Worm (Caenorhabditis elegans) whole organism, late embryonic: ENCODE data around the gene srbc-24.

Experiments
- K02D7.2 ChIP-seq: sonication (generic microtip); optimal IDR thresholded peaks from 2 replicates; lab custom pipeline; 2017; ENCODE audit warnings: mild to moderate bottlenecking, missing genetic modification characterization, missing compliant biosample characterization
- elt-4 ChIP-seq: sonication (generic microtip); optimal IDR thresholded peaks from 2 replicates; lab custom pipeline; 2016; ENCODE audit warnings: missing genetic modification characterization, missing compliant biosample characterization
- ets-4 ChIP-seq: sonication (generic microtip); optimal IDR thresholded peaks from 2 replicates; lab custom pipeline; 2016; ENCODE audit warnings: missing genetic modification characterization, missing compliant biosample characterization
- fkh-10 ChIP-seq: fragments of 150-350 bp; optimal IDR thresholded peaks from 2 replicates; lab custom pipeline; 2014; ENCODE audit warnings: missing biosample characterization, missing genetic modification reagents, missing genetic modification characterization
- hlh-8 ChIP-seq: sonication (generic microtip); optimal IDR thresholded peaks from 2 replicates; lab custom pipeline; 2016; ENCODE audit warnings: missing genotype, missing genetic modification characterization, missing compliant biosample characterization
- pat-9 ChIP-seq: fragments of 200-800 bp; sonication (Bioruptor generic); optimal IDR thresholded peaks from 2 replicates; lab custom pipeline; 2018; ENCODE audit warnings: mild to moderate bottlenecking, missing genetic modification characterization, moderate library complexity, missing compliant biosample characterization
- pqm-1 ChIP-seq: sonication (generic microtip); optimal IDR thresholded peaks from 2 replicates; lab custom pipeline; 2016; ENCODE audit warnings: missing genetic modification characterization, missing compliant biosample characterization
- pros-1 ChIP-seq: fragments of 150-350 bp; optimal IDR thresholded peaks from 2 replicates; lab custom pipeline; 2014; ENCODE audit warnings: missing biosample characterization, missing genetic modification reagents, missing genetic modification characterization
- ttx-3 ChIP-seq: sonication (generic microtip); optimal IDR thresholded peaks from 2 replicates; lab custom pipeline; 2016; ENCODE audit warnings: missing genetic modification reagents, missing genetic modification characterization, missing compliant biosample characterization
- unc-42 ChIP-seq: sonication (generic microtip); optimal IDR thresholded peaks from 2 replicates; lab custom pipeline; 2016; ENCODE audit warnings: missing genotype, missing genetic modification characterization, missing compliant biosample characterization

srbc-24 gene

DNA sequence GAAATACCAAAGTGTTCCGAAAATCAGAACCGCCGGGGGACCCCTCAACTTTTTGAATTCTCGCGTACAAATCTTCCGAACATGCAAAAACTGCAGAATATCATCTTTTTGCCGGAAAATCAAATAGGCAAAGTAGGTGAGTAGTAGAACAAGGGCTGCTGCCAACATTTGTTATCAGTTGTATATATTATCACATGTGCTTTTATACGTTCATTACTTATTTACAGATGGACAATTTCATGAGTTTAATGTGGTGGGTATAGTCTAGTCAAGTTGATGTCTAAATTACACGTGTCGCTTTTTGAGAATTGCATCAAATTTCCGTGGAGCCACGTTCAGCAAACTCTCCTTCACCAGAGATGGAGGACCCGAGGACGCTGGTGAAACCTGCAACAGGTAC is 49.7 kb downstream of the srbc-24 start, which contains the start of gene cyp-32B1:
Gene cyp-32B1 (minus strand): TSS at position 176 of the 400 bp plus-strand sequence.
- TF ChIP-seq ttx-3 (tag; lab: Kevin White, UChicago) (no peak), pros-1 (tag; lab: Kevin White, UChicago) (no peak), pqm-1 (tag; lab: Kevin White, UChicago) (no peak), elt-4 (tag; lab: Kevin White, UChicago) (no peak), pat-9 (tag; lab: Kevin White, UChicago) (no peak), fkh-10 (GFP tag; lab: Kevin White, UChicago) (no peak), unc-42 (no peak), ets-4 (tag; lab: Kevin White, UChicago) (no peak), K02D7.2 (tag; lab: Kevin White, UChicago) (no peak), hlh-8 (tag; lab: Kevin White, UChicago) (no peak)
